Worm (Caenorhabditis elegans): ENCODE results near the gene C46C2.7.

- TF ChIP-seq ama-1 (optimal IDR thresholded peaks at IDR 0.05), result no peak
- no peak for TF ChIP-seq hnd-1 (tag; optimal IDR thresholded peaks at IDR 0.05)
- no peak for TF ChIP-seq scrt-1 (GFP tag; IDR thresholded peaks at IDR 0.05)
- TF ChIP-seq tra-4 (tag; optimal IDR thresholded peaks at IDR 0.05), result no peak
- no peak for TF ChIP-seq aly-1 (tag; optimal IDR thresholded peaks at IDR 0.05)
- no peak for TF ChIP-seq ceh-13 (GFP tag; optimal IDR thresholded peaks at IDR 0.05)
- TF ChIP-seq hmg-4 (GFP tag; optimal IDR thresholded peaks at IDR 0.05), result no peak
- TF ChIP-seq tbx-11 (GFP tag; IDR thresholded peaks at IDR 0.05), result no peak
- TF ChIP-seq ceh-36 (tag; optimal IDR thresholded peaks at IDR 0.05), result no peak
- TF ChIP-seq flt-1 (GFP tag; IDR thresholded peaks at IDR 0.05), result no peak
- TF ChIP-seq hmbx-1 (tag; optimal IDR thresholded peaks at IDR 0.05), result no peak
- no peak for TF ChIP-seq sea-1 (GFP tag; conservative IDR thresholded peaks at IDR 0.05)
- TF ChIP-seq ets-7 (tag; optimal IDR thresholded peaks at IDR 0.05), result no peak
These were observed 3.5 kb downstream of the C46C2.7 start for ce11 chrIV:9198136-9198535.
